Fruit fly (Drosophila melanogaster) Kc167 (cell line): ENCODE results near the gene vito.

Experiments
- Myc ChIP-seq: fragments of >200 bp; optimal IDR thresholded peaks from 2 replicates; lab custom pipeline; 2017; ENCODE audit warnings: missing external identifiers
- Sin3A ChIP-seq: fragments of >200 bp; optimal IDR thresholded peaks from 2 replicates; lab custom pipeline; 2018; ENCODE audit warnings: missing external identifiers
- h ChIP-seq: fragments of >200 bp; optimal IDR thresholded peaks from 3 replicates; lab custom pipeline; 2018; ENCODE audit warnings: missing external identifiers
- insv ChIP-seq: fragments of >200 bp; optimal IDR thresholded peaks from 3 replicates; lab custom pipeline; 2018; ENCODE audit warnings: missing external identifiers
- psq ChIP-seq: fragments of >200 bp; optimal IDR thresholded peaks from 2 replicates; lab custom pipeline; 2017; ENCODE audit warnings: missing external identifiers
- ttk ChIP-seq: sonication (Bioruptor generic); optimal IDR thresholded peaks from 2 replicates; lab custom pipeline; 2017; ENCODE audit warnings: missing external identifiers

Gene vito

DNA sequence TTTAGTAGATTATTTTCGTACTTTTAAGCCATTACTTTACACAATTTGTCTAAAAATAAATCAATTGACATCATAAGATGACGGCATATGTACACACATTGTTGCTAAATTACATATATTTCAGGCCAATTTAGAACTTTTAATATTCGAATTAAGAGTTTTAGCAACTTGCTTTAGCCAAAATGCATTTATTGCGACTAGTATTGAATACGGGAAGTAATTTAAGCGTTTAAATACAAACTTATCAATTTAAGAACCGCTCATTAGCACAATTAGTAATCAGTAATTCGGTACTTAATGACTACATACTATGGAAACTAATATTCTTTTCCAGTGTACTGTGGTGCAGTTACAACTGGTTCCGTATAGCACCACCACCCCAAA, 32.1 kb upstream of the vito start:
- TF ChIP-seq Sin3A (lab: Kevin White, UChicago) (no peak), ttk (lab: Kevin White, UChicago) (no peak), Myc (lab: Kevin White, UChicago) (no peak), psq (lab: Kevin White, UChicago) (no peak), insv (lab: Kevin White, UChicago) (no peak), h (lab: Kevin White, UChicago) (no peak)

DNA sequence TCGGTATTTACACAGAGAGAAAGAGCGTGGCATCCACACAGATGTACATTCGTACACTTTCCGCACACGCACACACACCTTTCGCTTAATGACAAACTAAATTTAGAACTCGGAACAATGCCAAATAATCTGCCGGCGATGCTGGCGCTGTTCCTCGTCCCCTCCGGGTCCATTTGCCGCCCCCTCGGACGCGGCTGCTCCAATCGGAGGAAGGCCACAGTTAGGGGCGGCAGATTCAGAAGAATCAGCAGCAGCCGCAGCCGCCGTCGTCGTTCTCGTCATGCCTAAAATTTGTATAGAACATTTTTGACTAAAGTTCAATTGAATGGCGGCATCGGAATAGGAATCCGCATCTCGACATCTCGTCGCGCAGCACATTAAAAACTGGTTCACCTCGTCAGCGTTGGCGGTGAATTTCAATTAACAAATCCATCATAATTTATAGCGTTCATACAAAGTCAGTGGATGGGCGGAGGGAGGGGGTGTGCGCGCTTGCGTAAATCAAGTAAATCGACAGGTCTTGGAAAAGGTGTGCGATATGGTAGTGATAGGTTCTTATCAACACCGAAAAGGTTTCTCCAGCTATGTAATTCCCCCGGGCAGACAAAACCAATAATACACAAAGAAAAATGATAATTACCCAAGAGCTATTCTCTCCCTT, 31.5 kb upstream of the vito start:
- TF ChIP-seq h (lab: Kevin White, UChicago) = no peak
- no peak for TF ChIP-seq insv (lab: Kevin White, UChicago)
- TF ChIP-seq Myc (lab: Kevin White, UChicago) = no peak
- TF ChIP-seq psq (lab: Kevin White, UChicago) = no peak
- TF ChIP-seq Sin3A (lab: Kevin White, UChicago) = no peak
- TF ChIP-seq ttk (lab: Kevin White, UChicago) = no peak

DNA sequence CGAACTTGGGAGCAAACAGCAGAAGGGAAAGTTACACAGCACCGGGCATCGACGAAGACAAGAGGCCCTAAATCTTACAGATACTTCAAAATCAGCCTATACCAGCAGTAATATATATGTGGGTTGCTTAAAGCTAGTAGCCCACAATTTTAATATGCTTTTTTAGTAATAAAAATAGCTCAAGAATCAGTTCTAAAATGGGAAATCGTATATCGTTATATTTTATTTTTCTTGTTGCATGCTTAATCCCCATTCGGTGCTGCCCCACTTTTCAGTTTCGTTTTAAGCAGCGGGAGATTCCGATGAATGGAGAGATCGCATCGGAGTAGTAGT, 30.9 kb upstream of the vito start:
- TF ChIP-seq insv (lab: Kevin White, UChicago) = no peak
- no peak for TF ChIP-seq Sin3A (lab: Kevin White, UChicago)
- TF ChIP-seq psq (lab: Kevin White, UChicago) = no peak
- no peak for TF ChIP-seq Myc (lab: Kevin White, UChicago)
- no peak for TF ChIP-seq h (lab: Kevin White, UChicago)

DNA sequence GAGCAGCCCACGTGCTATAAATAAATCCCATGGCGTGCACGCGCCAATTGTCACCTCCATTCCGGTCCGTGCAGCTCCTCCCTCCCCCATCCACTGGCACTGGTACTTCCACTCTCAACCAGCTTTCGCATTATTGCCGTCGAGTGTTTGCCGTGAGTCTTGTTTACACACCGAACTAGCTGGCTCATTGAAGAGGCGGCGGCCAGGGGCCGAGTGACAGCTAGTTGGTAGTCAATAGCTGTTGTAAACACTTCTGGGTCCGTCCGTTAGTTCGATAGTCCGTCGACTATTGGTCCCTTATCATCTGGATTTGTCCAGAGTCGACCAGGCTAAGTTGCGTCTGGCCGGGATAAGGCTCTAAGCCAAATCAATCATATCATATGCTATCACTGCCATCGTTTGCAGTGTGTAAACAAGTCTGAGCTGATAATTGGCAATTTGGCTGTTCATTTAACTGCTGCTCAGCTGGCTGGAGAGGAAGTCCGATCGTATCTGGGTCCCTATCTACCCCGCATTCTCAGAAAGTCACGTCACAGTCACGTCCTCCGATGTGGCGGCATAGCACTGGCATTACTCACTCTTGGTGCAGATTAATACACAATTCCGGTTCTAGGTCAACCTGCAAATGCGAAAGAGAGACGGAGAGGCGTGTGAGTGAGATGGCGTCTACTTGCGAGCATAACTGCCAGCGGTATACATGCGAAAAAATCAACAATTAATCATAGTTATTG, 30.4 kb upstream of the vito start:
- no peak for TF ChIP-seq Myc (lab: Kevin White, UChicago)
- TF ChIP-seq ttk (lab: Kevin White, UChicago) = no peak
- no peak for TF ChIP-seq psq (lab: Kevin White, UChicago)
- no peak for TF ChIP-seq h (lab: Kevin White, UChicago)
- TF ChIP-seq insv (lab: Kevin White, UChicago) = no peak
- no peak for TF ChIP-seq Sin3A (lab: Kevin White, UChicago)

DNA sequence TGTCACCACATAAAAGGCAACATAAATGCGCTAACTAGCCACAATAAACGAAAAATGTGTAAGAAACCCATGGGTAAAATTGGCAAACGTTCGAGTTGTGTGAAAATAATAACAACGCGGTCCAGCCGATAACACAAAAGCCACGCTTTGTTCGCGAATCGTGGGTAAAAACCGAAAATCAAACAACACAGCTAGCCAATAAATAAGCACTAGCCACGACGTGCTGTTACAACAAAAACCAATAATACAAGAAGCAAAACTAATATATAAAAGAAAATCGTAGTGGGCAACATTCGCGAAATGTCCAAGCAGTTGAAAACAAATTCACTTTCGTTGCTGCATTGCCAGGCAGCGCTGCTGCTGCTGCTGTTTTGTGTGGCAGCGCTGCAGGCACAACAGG, 25.6 kb upstream of the vito start, which contains the start of gene CG42272:
TSS of gene CG42272 (plus strand) at position 301 of the 400 bp plus-strand sequence.
- TF ChIP-seq psq (lab: Kevin White, UChicago) = no peak
- no peak for TF ChIP-seq Myc (lab: Kevin White, UChicago)
- no peak for TF ChIP-seq ttk (lab: Kevin White, UChicago)
- TF ChIP-seq insv (lab: Kevin White, UChicago) = no peak
- no peak for TF ChIP-seq h (lab: Kevin White, UChicago)

DNA sequence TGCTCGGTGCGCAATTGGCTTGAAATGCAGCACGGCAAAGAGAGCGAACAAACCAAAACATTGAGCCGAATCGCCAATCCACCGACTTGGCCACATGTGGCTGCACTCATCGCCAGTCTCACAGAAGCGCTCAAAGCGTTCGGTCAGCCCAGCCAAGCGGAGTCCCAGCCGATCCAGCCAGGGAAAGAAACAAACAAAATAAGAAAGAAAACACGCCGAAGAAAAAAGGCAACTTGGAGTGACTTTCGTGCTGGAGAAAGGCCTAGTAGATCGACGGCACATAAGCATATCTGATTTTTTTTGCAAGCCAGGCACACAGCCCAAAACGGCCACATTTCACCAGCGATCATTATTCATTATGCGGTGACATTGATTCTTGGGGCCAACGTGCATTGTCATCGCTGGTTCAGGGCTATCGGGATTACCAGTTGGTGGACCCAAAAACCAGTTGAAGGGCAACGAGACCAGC, 25.0 kb upstream of the vito start:
- TF ChIP-seq insv (lab: Kevin White, UChicago) (no peak), Myc (lab: Kevin White, UChicago) (no peak), h (lab: Kevin White, UChicago) (no peak), psq (lab: Kevin White, UChicago) (no peak), Sin3A (lab: Kevin White, UChicago) (no peak), ttk (lab: Kevin White, UChicago) (no peak)

DNA sequence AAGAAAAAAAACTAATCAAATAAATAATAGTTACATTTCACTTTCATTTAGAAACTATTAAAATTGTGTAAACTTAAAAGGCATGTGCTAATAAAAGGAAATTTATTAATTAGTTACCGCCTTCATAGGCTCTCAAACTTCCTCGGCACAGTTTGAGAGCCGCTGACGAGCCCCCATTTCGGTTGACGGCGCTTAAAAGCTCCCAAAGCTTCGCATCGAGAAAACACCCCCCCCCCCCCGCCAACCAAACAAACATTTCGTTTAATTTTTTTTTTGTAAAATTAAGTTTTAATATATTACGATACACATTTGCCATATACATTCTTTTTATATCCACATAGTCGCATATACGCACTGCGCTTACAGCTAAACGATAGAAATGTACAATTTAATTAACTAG, 20.1 kb upstream of the vito start:
- no peak for TF ChIP-seq insv (lab: Kevin White, UChicago)
- no peak for TF ChIP-seq Sin3A (lab: Kevin White, UChicago)
- TF ChIP-seq psq (lab: Kevin White, UChicago) = no peak
- no peak for TF ChIP-seq h (lab: Kevin White, UChicago)
- TF ChIP-seq Myc (lab: Kevin White, UChicago) = no peak

DNA sequence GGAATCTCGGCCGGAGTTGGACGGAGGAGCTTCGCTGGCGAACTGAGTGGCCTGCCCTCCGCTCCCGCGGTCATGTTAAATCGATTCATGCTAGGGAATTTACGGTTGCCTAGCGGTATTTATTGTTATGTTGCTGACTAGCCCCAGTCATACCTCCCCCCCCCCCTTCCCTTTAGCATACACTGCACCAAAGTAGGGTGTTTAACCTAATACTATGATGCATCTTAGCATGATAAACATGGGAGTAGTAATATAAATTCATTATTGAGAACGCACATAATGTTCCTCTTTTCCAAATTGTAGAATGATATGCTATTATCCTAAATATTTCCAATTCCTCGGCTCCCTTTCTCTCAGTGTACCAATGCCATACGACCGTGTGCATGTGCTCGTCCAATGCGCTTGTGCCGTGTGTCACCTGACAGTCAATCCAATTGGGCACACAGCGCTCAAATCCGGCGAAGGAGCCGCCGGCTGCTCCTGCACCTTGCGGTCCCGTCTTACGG, 19.4 kb upstream of the vito start, which contains the start of gene Tektin-C:
TSS of gene Tektin-C (minus strand) at position 51 of the 506 bp plus-strand sequence.
- TF ChIP-seq h (lab: Kevin White, UChicago) (no peak), ttk (lab: Kevin White, UChicago) (no peak), psq (lab: Kevin White, UChicago) (no peak), Sin3A (lab: Kevin White, UChicago) (no peak), insv (lab: Kevin White, UChicago) (no peak)

DNA sequence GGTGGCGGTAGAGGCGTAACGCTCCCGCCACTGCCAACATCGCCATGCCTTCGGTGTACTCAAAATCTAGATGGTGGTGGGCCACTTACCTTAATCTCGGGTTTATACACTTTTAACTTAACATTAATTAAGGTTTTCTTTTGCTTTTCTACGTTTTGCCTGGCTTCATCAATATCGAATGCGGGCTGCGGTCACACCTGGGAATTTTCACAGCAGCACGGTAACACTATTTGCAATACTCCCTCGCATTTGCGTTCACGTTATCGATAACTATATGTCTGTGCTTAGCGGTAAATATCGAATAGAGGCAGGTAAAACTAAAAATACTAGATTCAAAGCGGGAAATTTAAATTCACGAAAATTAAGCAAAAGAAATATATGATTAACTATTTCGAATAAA, 16.8 kb upstream of the vito start, which contains the start of gene Bre1:
TSS of gene Bre1 (minus strand) at position 226 of the 400 bp plus-strand sequence.
- TF ChIP-seq ttk (lab: Kevin White, UChicago) = no peak
- no peak for TF ChIP-seq insv (lab: Kevin White, UChicago)
- no peak for TF ChIP-seq Myc (lab: Kevin White, UChicago)
- TF ChIP-seq Sin3A (lab: Kevin White, UChicago) = no peak
- TF ChIP-seq h (lab: Kevin White, UChicago) = no peak
- TF ChIP-seq psq (lab: Kevin White, UChicago) = no peak

DNA sequence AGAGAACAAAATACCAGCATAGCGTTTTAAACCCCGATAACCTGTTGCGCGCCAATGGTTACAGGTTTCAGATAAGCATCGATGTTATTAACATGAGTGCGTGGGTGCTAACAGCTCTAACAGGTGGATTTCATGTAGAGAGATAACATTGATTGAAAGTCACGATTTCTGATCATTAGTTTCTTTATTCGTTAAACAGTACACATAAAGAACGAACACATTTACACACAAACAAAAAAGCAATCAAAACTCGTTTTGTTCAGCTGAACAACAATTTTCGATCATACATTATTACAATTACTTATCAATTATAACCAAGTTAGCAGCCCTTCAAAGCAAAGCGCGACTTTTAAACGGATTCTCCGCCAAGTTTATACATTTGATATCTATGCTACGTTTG, 12.5 kb upstream of the vito start:
- no peak for TF ChIP-seq ttk (lab: Kevin White, UChicago)
- no peak for TF ChIP-seq Myc (lab: Kevin White, UChicago)
- no peak for TF ChIP-seq h (lab: Kevin White, UChicago)

DNA sequence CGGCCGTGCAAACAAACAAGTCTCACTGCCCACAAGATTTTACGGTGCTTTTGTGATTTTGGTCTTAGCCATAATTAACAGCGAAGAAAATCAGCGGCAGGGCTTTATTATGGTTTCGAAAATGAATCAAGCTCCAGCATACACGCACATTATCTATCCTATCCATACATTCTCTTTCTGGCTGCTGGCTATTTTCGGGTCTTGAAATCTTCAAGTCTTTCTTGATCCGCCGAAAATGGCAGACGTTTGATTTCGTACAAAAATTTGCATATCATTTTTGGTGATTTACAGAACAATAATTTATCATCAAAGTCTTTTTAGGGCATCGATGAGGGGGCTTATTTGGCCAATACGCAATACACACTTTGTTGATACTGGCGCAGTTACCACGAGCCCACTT, 11.7 kb upstream of the vito start:
- no peak for TF ChIP-seq Myc (lab: Kevin White, UChicago)
- TF ChIP-seq Sin3A (lab: Kevin White, UChicago) = no peak
- no peak for TF ChIP-seq h (lab: Kevin White, UChicago)
- TF ChIP-seq insv (lab: Kevin White, UChicago) = no peak
- no peak for TF ChIP-seq ttk (lab: Kevin White, UChicago)
- no peak for TF ChIP-seq psq (lab: Kevin White, UChicago)
